Comparison of ENCODE assay signal across 3 fruit fly cellular contexts in genomic region chr3L:20385006-20385405, dm6.
A peak's percentile ranks its signal among the peaks of the same experiment; 100 is the strongest.
TF ChIP-seq lines count a peak whose summit lies in the region.

No protein-coding gene starts in this region.

- TF ChIP-seq CTCF in whole organism, embryonic (GFP tag; optimal IDR thresholded peaks at IDR 0.05; lab: Kevin White, UChicago), result no peak

TF ChIP-seq in whole organism, adult, 20 proteins besides CTCF, POLR2A, EP300 and RAD21:
- no peak for TF ChIP-seq cic (GFP tag; optimal IDR thresholded peaks at IDR 0.05; lab: Kevin White, UChicago)
- peak; percentile 93 for TF ChIP-seq kay (GFP tag; lab: Kevin White, UChicago; ENCODE audit: borderline replicate concordance)
TF ChIP-seq in whole organism, adult: peak in this region for 1.

TF ChIP-seq in whole organism, embryonic, 481 proteins besides CTCF, POLR2A, EP300 and RAD21:
- TF ChIP-seq sens (GFP tag; lab: Kevin White, UChicago) (peak; percentile 61), Blimp-1 (GFP tag; optimal IDR thresholded peaks at IDR 0.05; lab: Kevin White, UChicago) (no peak)

TF ChIP-seq in whole organism, prepupa, 60 proteins besides CTCF, POLR2A, EP300 and RAD21:
- TF ChIP-seq Eip78C (GFP tag; lab: Kevin White, UChicago), result peak; percentile 52
- TF ChIP-seq CG3919 (GFP tag; optimal IDR thresholded peaks at IDR 0.05; lab: Kevin White, UChicago), result no peak
